Fruit fly (Drosophila melanogaster) whole organism, embryonic: ENCODE results near the gene Ccn.

Source experiments
- Aef1 ChIP-seq: fragments of 200-800 bp; sonication (Bioruptor generic); IDR thresholded peaks from 3 replicates; pipeline ENCODE4 v1.3.6; 2022; ENCODE audit warnings: missing biosample characterization, missing genetic modification characterization
- B-H1 ChIP-seq: fragments of 200-800 bp; sonication (Bioruptor generic); IDR thresholded peaks from 3 replicates; pipeline ENCODE4 v1.3.6; 2022; ENCODE audit warnings: missing biosample characterization, missing genetic modification characterization
- CG12236 ChIP-seq: fragments of 200-800 bp; sonication (Bioruptor generic); optimal IDR thresholded peaks from 2 replicates; lab custom pipeline; 2016; ENCODE audit warnings: missing biosample characterization, missing genetic modification characterization
- CG12659 ChIP-seq: fragments of 200-800 bp; sonication (Bioruptor generic); optimal IDR thresholded peaks from 3 replicates; lab custom pipeline; 2017; ENCODE audit warnings: mild to moderate bottlenecking, missing biosample characterization, missing genetic modification reagents, missing genetic modification characterization
- CG12942 ChIP-seq: fragments of 200-800 bp; sonication (Bioruptor generic); optimal IDR thresholded peaks from 3 replicates; lab custom pipeline; 2016; ENCODE audit warnings: missing biosample characterization, missing genetic modification characterization
- CG13123 ChIP-seq: fragments of 200-800 bp; sonication (Bioruptor generic); optimal IDR thresholded peaks from 2 replicates; lab custom pipeline; 2016; ENCODE audit warnings: missing biosample characterization, missing genetic modification characterization
- CG13424 ChIP-seq: fragments of 200-800 bp; sonication (Bioruptor generic); optimal IDR thresholded peaks from 2 replicates; lab custom pipeline; 2019; ENCODE audit warnings: missing biosample characterization, mild to moderate bottlenecking, missing genetic modification characterization, moderate library complexity
- CG17568 ChIP-seq: fragments of 200-800 bp; sonication (Bioruptor generic); optimal IDR thresholded peaks from 2 replicates; lab custom pipeline; 2018; ENCODE audit warnings: missing biosample characterization, mild to moderate bottlenecking, missing genetic modification characterization, moderate library complexity
- CG17912 ChIP-seq: fragments of 200-800 bp; sonication (Bioruptor generic); optimal IDR thresholded peaks from 2 replicates; lab custom pipeline; 2018; ENCODE audit warnings: missing biosample characterization, mild to moderate bottlenecking, missing genetic modification characterization
- CG1792 ChIP-seq: fragments of 200-800 bp; sonication (Bioruptor generic); optimal IDR thresholded peaks from 2 replicates; lab custom pipeline; 2016; ENCODE audit warnings: missing biosample characterization, missing genetic modification characterization
- CG33213 ChIP-seq: fragments of 200-800 bp; sonication (Bioruptor generic); optimal IDR thresholded peaks from 3 replicates; lab custom pipeline; 2016; ENCODE audit warnings: missing biosample characterization, missing genetic modification characterization
- CG42726 ChIP-seq: fragments of 200-800 bp; sonication (Bioruptor generic); IDR thresholded peaks from 2 replicates; pipeline ENCODE4 v1.3.6; 2022; ENCODE audit warnings: missing biosample characterization, missing genetic modification characterization; ENCODE audit not compliant: partially characterized antibody
- CG43689 ChIP-seq: fragments of 200-800 bp; sonication (Bioruptor generic); IDR thresholded peaks from 2 replicates; pipeline ENCODE4 v1.3.6; 2022; ENCODE audit warnings: missing biosample characterization, missing genetic modification characterization
- CG5180 ChIP-seq: fragments of 200-800 bp; sonication (Bioruptor generic); optimal IDR thresholded peaks from 3 replicates; lab custom pipeline; 2017; ENCODE audit warnings: missing biosample characterization, missing genetic modification characterization, mild to moderate bottlenecking, moderate library complexity, missing genetic modification reagents
- CG7556 ChIP-seq: fragments of 200-800 bp; sonication (Bioruptor generic); optimal IDR thresholded peaks from 2 replicates; lab custom pipeline; 2017; ENCODE audit warnings: missing biosample characterization, mild to moderate bottlenecking, missing genetic modification characterization
- CG7928 ChIP-seq: fragments of 200-800 bp; sonication (Bioruptor generic); optimal IDR thresholded peaks from 2 replicates; lab custom pipeline; 2017; ENCODE audit warnings: missing biosample characterization, mild to moderate bottlenecking, missing genetic modification characterization
- CG8281 ChIP-seq: fragments of 200-800 bp; sonication (Bioruptor generic); optimal IDR thresholded peaks from 2 replicates; lab custom pipeline; 2018; ENCODE audit warnings: missing biosample characterization, mild to moderate bottlenecking, missing genetic modification characterization, moderate library complexity
- CG8765 ChIP-seq: fragments of 200-800 bp; sonication (Bioruptor generic); IDR thresholded peaks from 2 replicates; pipeline ENCODE4 v1.3.6; 2022; ENCODE audit warnings: missing biosample characterization, missing genetic modification characterization
- Drgx ChIP-seq: fragments of 200-800 bp; sonication (Bioruptor generic); IDR thresholded peaks from 2 replicates; pipeline ENCODE4 v1.3.6; 2022; ENCODE audit warnings: missing biosample characterization, missing genetic modification characterization
- Eip74EF ChIP-seq, 2 experiments: fragments of 200-800 bp in 1 of 2; fragments of >200 bp in 1 of 2; sonication (Bioruptor generic) in 1 of 2; optimal IDR thresholded peaks; 2 replicates each; lab custom pipeline; 2017 to 2019; ENCODE audit warnings: missing biosample characterization in 2 of 2, missing genetic modification characterization in 2 of 2, mild to moderate bottlenecking in 1 of 2, moderate library complexity in 1 of 2
- Elba2 ChIP-seq: fragments of 200-800 bp; sonication (Bioruptor generic); optimal IDR thresholded peaks from 3 replicates; lab custom pipeline; 2016; ENCODE audit warnings: missing biosample characterization, missing genetic modification characterization
- Hmr ChIP-seq: fragments of 200-800 bp; sonication (Bioruptor generic); optimal IDR thresholded peaks from 3 replicates; lab custom pipeline; 2017; ENCODE audit warnings: mild to moderate bottlenecking, missing biosample characterization, missing genetic modification reagents, missing genetic modification characterization
- Kr ChIP-seq: fragments of 200-800 bp; sonication (Bioruptor generic); optimal IDR thresholded peaks from 2 replicates; lab custom pipeline; 2017; ENCODE audit warnings: missing biosample characterization, mild to moderate bottlenecking, missing genetic modification characterization
- Lhr ChIP-seq: fragments of 200-800 bp; sonication (Bioruptor generic); optimal IDR thresholded peaks from 3 replicates; lab custom pipeline; 2017; ENCODE audit warnings: mild to moderate bottlenecking, missing biosample characterization, missing genetic modification reagents, missing genetic modification characterization
- MBD-R2 ChIP-seq: fragments of 200-800 bp; sonication (Bioruptor generic); IDR thresholded peaks from 2 replicates; pipeline ENCODE4 v1.3.6; 2022; ENCODE audit warnings: missing biosample characterization, missing genetic modification characterization
- NC2α ChIP-seq: fragments of 200-800 bp; sonication (Bioruptor generic); optimal IDR thresholded peaks from 2 replicates; lab custom pipeline; 2016; ENCODE audit warnings: missing biosample characterization, missing genetic modification characterization
- Scr ChIP-seq: fragments of 200-800 bp; sonication (Bioruptor generic); IDR thresholded peaks from 2 replicates; pipeline ENCODE4 v1.3.6; 2022; ENCODE audit warnings: missing biosample characterization, missing genetic modification characterization; ENCODE audit not compliant: partially characterized antibody
- Sox100B ChIP-seq: fragments of 200-800 bp; sonication (Bioruptor generic); optimal IDR thresholded peaks from 3 replicates; lab custom pipeline; 2018; ENCODE audit warnings: missing biosample characterization, mild to moderate bottlenecking, missing genetic modification characterization
- TFAM ChIP-seq: fragments of 200-800 bp; sonication (Bioruptor generic); optimal IDR thresholded peaks from 2 replicates; lab custom pipeline; 2017; ENCODE audit warnings: missing biosample characterization, missing genetic modification characterization, inconsistent platforms
- Xbp1 ChIP-seq: fragments of 200-800 bp; sonication (Bioruptor generic); optimal IDR thresholded peaks from 3 replicates; lab custom pipeline; 2016; ENCODE audit warnings: missing biosample characterization, mild to moderate bottlenecking, missing genetic modification characterization
- bigmax ChIP-seq: fragments of 200-800 bp; sonication (Bioruptor generic); optimal IDR thresholded peaks from 2 replicates; lab custom pipeline; 2018; ENCODE audit warnings: missing biosample characterization, mild to moderate bottlenecking, missing genetic modification characterization
- chn ChIP-seq: fragments of 200-800 bp; sonication (Bioruptor generic); optimal IDR thresholded peaks from 2 replicates; lab custom pipeline; 2016; ENCODE audit warnings: missing biosample characterization, missing genetic modification characterization
- dmrt11E ChIP-seq: fragments of 200-800 bp; sonication (Bioruptor generic); optimal IDR thresholded peaks from 3 replicates; lab custom pipeline; 2018; ENCODE audit warnings: missing biosample characterization, mild to moderate bottlenecking, missing genetic modification characterization, moderate library complexity
- ems ChIP-seq: fragments of 200-800 bp; sonication (Bioruptor generic); optimal IDR thresholded peaks from 3 replicates; lab custom pipeline; 2016; ENCODE audit warnings: missing biosample characterization, missing genetic modification characterization
- fd102C ChIP-seq: fragments of 200-800 bp; sonication (Bioruptor generic); optimal IDR thresholded peaks from 2 replicates; lab custom pipeline; 2018; ENCODE audit warnings: missing biosample characterization, mild to moderate bottlenecking, missing genetic modification characterization, moderate library complexity
- fd3F ChIP-seq: fragments of 200-800 bp; sonication (Bioruptor generic); optimal IDR thresholded peaks from 2 replicates; lab custom pipeline; 2018; ENCODE audit warnings: missing biosample characterization, mild to moderate bottlenecking, missing genetic modification characterization, moderate library complexity
- gem ChIP-seq: fragments of 200-800 bp; sonication (Bioruptor generic); optimal IDR thresholded peaks from 2 replicates; lab custom pipeline; 2019; ENCODE audit warnings: missing biosample characterization, mild to moderate bottlenecking, missing genetic modification characterization, moderate library complexity
- gro ChIP-seq: fragments of 200-800 bp; sonication (Bioruptor generic); optimal IDR thresholded peaks from 2 replicates; lab custom pipeline; 2016; ENCODE audit warnings: missing biosample characterization, missing genetic modification characterization
- jigr1 ChIP-seq: fragments of 200-800 bp; sonication (Bioruptor generic); IDR thresholded peaks from 3 replicates; pipeline ENCODE4 v1.3.6; 2022; ENCODE audit warnings: missing biosample characterization, missing genetic modification characterization
- ken ChIP-seq: fragments of 200-800 bp; sonication (Bioruptor generic); IDR thresholded peaks from 3 replicates; pipeline ENCODE4 v1.3.6; 2022; ENCODE audit warnings: missing biosample characterization, missing genetic modification characterization
- lab ChIP-seq: fragments of 200-800 bp; sonication (Bioruptor generic); optimal IDR thresholded peaks from 3 replicates; lab custom pipeline; 2017; ENCODE audit warnings: missing biosample characterization, missing genetic modification characterization, mild to moderate bottlenecking, moderate library complexity, missing genetic modification reagents
- nau ChIP-seq: fragments of 200-800 bp; sonication (Bioruptor generic); optimal IDR thresholded peaks from 3 replicates; lab custom pipeline; 2017; ENCODE audit warnings: missing biosample characterization, mild to moderate bottlenecking, missing genetic modification characterization, missing genetic modification reagents
- run ChIP-seq: fragments of 200-800 bp; sonication (Bioruptor generic); optimal IDR thresholded peaks from 3 replicates; lab custom pipeline; 2018; ENCODE audit warnings: missing biosample characterization, mild to moderate bottlenecking, missing genetic modification characterization
- so ChIP-seq: fragments of 200-800 bp; sonication (Bioruptor generic); IDR thresholded peaks from 3 replicates; pipeline ENCODE4 v1.3.6; 2022; ENCODE audit warnings: missing biosample characterization, missing genetic modification characterization
- sob ChIP-seq: fragments of 200-800 bp; sonication (Bioruptor generic); IDR thresholded peaks from 2 replicates; pipeline ENCODE4 v1.3.6; 2022; ENCODE audit warnings: missing biosample characterization, missing genetic modification characterization
- stc ChIP-seq: fragments of 200-800 bp; sonication (Bioruptor generic); IDR thresholded peaks from 2 replicates; pipeline ENCODE4 v1.3.6; 2022; ENCODE audit warnings: missing biosample characterization, missing genetic modification characterization
- trem ChIP-seq: fragments of 200-800 bp; optimal IDR thresholded peaks from 3 replicates; lab custom pipeline; 2019; ENCODE audit warnings: missing biosample characterization, mild to moderate bottlenecking, missing genetic modification characterization, moderate library complexity
- trh ChIP-seq: fragments of 200-800 bp; sonication (Bioruptor generic); optimal IDR thresholded peaks from 2 replicates; lab custom pipeline; 2016; ENCODE audit warnings: missing biosample characterization, missing genetic modification characterization
- vnd ChIP-seq: fragments of 200-800 bp; sonication (Bioruptor generic); IDR thresholded peaks from 3 replicates; pipeline ENCODE4 v1.3.6; 2022; ENCODE audit warnings: missing biosample characterization, missing genetic modification characterization; ENCODE audit not compliant: partially characterized antibody

The Ccn gene

dm6 chr3L:17652878-17653700 lies 36.7 kb upstream of the Ccn start (continued):
- no peak for TF ChIP-seq Elba2 (GFP tag; lab: Kevin White, UChicago)
- no peak for TF ChIP-seq CG33213 (GFP tag; lab: Kevin White, UChicago)
- peak; percentile 59 for TF ChIP-seq Hmr (GFP tag; lab: Kevin White, UChicago)
- TF ChIP-seq vnd (GFP tag; lab: Robert Waterston, UW): no peak
- TF ChIP-seq dmrt11E (tag; lab: Kevin White, UChicago): peak; percentile 34
- TF ChIP-seq CG13123 (GFP tag; lab: Kevin White, UChicago): no peak
- TF ChIP-seq run: no peak
- TF ChIP-seq ken: no peak
- TF ChIP-seq NC2α: no peak
- TF ChIP-seq gem (tag; lab: Kevin White, UChicago): peak; percentile 54
- TF ChIP-seq Lhr (GFP tag; lab: Kevin White, UChicago): no peak
- no peak for TF ChIP-seq Aef1
- TF ChIP-seq TFAM (GFP tag; lab: Kevin White, UChicago): no peak
- peak; percentile 32 for TF ChIP-seq chn (GFP tag; lab: Kevin White, UChicago)
- TF ChIP-seq CG17568: peak; percentile 66
- no peak for TF ChIP-seq CG8765 (GFP tag; lab: Robert Waterston, UW)
- TF ChIP-seq Scr (GFP tag; lab: Robert Waterston, UW): no peak
- TF ChIP-seq CG43689 (GFP tag; lab: Robert Waterston, UW): no peak
- TF ChIP-seq stc (GFP tag; lab: Robert Waterston, UW): peak; percentile 61
- peak; percentile 14 for TF ChIP-seq CG13424 (tag; lab: Kevin White, UChicago)
- TF ChIP-seq CG1792 (GFP tag; lab: Kevin White, UChicago): peak; percentile 80
- no peak for TF ChIP-seq gro (GFP tag; lab: Kevin White, UChicago)
- no peak for TF ChIP-seq CG7556 (GFP tag; lab: Kevin White, UChicago)
- TF ChIP-seq bigmax: no peak
- no peak for TF ChIP-seq ems (GFP tag; lab: Kevin White, UChicago)
- peak; percentile 67 for TF ChIP-seq Sox100B (GFP tag; lab: Kevin White, UChicago)
- no peak for TF ChIP-seq CG8281 (tag; lab: Kevin White, UChicago)
- no peak for TF ChIP-seq fd3F
- no peak for TF ChIP-seq CG17912 (GFP tag; lab: Kevin White, UChicago)
- TF ChIP-seq Drgx (GFP tag; lab: Robert Waterston, UW): no peak
- TF ChIP-seq trh: no peak
- no peak for TF ChIP-seq trem (tag; lab: Kevin White, UChicago)
- TF ChIP-seq CG7928 (GFP tag; lab: Kevin White, UChicago): peak; percentile 52
- TF ChIP-seq CG12236: no peak
- no peak for TF ChIP-seq Xbp1 (GFP tag; lab: Kevin White, UChicago)
- TF ChIP-seq CG12942: no peak
- TF ChIP-seq CG42726 (GFP tag; lab: Robert Waterston, UW): no peak
- TF ChIP-seq nau (GFP tag; lab: Kevin White, UChicago): peak; percentile 82
- TF ChIP-seq fd102C: no peak
- TF ChIP-seq B-H1 (GFP tag; lab: Robert Waterston, UW): peak; percentile 52; the same call in 1 of the 3 replicates
- TF ChIP-seq Kr: peak; percentile 71
- no peak for TF ChIP-seq jigr1
- no peak for TF ChIP-seq CG12659 (GFP tag; lab: Kevin White, UChicago)
- peak; percentile 85 for TF ChIP-seq sob
- TF ChIP-seq MBD-R2: peak; percentile 20; the same call in 1 of the 2 replicates
- TF ChIP-seq CG5180 (GFP tag; lab: Kevin White, UChicago): peak; percentile 64
- TF ChIP-seq lab (GFP tag; lab: Kevin White, UChicago): peak; percentile 91
- TF ChIP-seq so (GFP tag; lab: Robert Waterston, UW): no peak; the same call in 2 of the 3 replicates
- TF ChIP-seq Eip74EF (GFP tag; optimal IDR thresholded peaks at IDR 0.05; lab: Kevin White, UChicago): peak in 1 of 2 experiments; percentile 48
